Worm (Caenorhabditis elegans): ENCODE results near the gene pink-1.

pink-1 gene

ce11 chrII:5429522-5430257 lies 34.2 kb upstream of the pink-1 start, which contains the start of the genes F07F6.4 and F07F6.2:
Gene F07F6.4, minus strand, starts transcription at chrII:5429572.
Gene F07F6.2, plus strand, starts transcription at chrII:5430207.
- TF ChIP-seq dmd-4 (tag; optimal IDR thresholded peaks at IDR 0.05; ENCODE audit: borderline replicate concordance) (no peak), pqm-1 (tag; optimal IDR thresholded peaks at IDR 0.05) (no peak), mec-3 (tag; optimal IDR thresholded peaks at IDR 0.05; ENCODE audit: borderline replicate concordance) (no peak), ceh-24 (tag; optimal IDR thresholded peaks at IDR 0.05) (no peak), dve-1 (tag; optimal IDR thresholded peaks at IDR 0.05) (peak; percentile 3), ztf-16 (tag; optimal IDR thresholded peaks at IDR 0.05) (no peak), ceh-18 (tag; optimal IDR thresholded peaks at IDR 0.05) (no peak), lin-11 (tag; optimal IDR thresholded peaks at IDR 0.05) (no peak), sdc-2 (tag; optimal IDR thresholded peaks at IDR 0.05) (no peak), unc-42 (tag; optimal IDR thresholded peaks at IDR 0.05) (peak; percentile 35), unc-86 (tag; optimal IDR thresholded peaks at IDR 0.05) (no peak), eyg-1 (tag; optimal IDR thresholded peaks at IDR 0.05) (no peak), ttx-3 (tag; optimal IDR thresholded peaks at IDR 0.05) (no peak), F13H6.1 (tag; optimal IDR thresholded peaks at IDR 0.05) (no peak), fkh-10 (GFP tag; optimal IDR thresholded peaks at IDR 0.05) (no peak), unc-3 (GFP tag; conservative IDR thresholded peaks at IDR 0.05) (no peak), unc-3 (tag; optimal IDR thresholded peaks at IDR 0.05) (peak; percentile 19), ceh-48 (tag; optimal IDR thresholded peaks at IDR 0.05) (no peak), tbx-2 (tag; optimal IDR thresholded peaks at IDR 0.05) (peak; percentile 9), pax-1 (tag; optimal IDR thresholded peaks at IDR 0.05) (no peak)

- TF ChIP-seq nfya-1 (tag; optimal IDR thresholded peaks at IDR 0.05) (no peak), hlh-30 (tag; optimal IDR thresholded peaks at IDR 0.05; ENCODE audit: insufficient read depth) (no peak), ceh-6 (GFP tag; optimal IDR thresholded peaks at IDR 0.05) (no peak), lim-6 (tag; optimal IDR thresholded peaks at IDR 0.05) (no peak), ztf-16 (tag; optimal IDR thresholded peaks at IDR 0.05) (no peak), ceh-24 (tag; optimal IDR thresholded peaks at IDR 0.05) (no peak), npax-4 (tag; optimal IDR thresholded peaks at IDR 0.05) (no peak), nhr-232 (tag; optimal IDR thresholded peaks at IDR 0.05) (no peak), ceh-9 (tag; optimal IDR thresholded peaks at IDR 0.05) (no peak), C08G9.2 (tag; optimal IDR thresholded peaks at IDR 0.05) (no peak), dmd-4 (tag; optimal IDR thresholded peaks at IDR 0.05; ENCODE audit: borderline replicate concordance) (no peak), elt-2 (tag; optimal IDR thresholded peaks at IDR 0.05) (no peak), tbx-7 (tag; optimal IDR thresholded peaks at IDR 0.05) (no peak), ceh-30 (tag; optimal IDR thresholded peaks at IDR 0.05) (no peak), eyg-1 (tag; optimal IDR thresholded peaks at IDR 0.05) (no peak), syd-9 (tag; optimal IDR thresholded peaks at IDR 0.05) (no peak), C38D4.7 (GFP tag; optimal IDR thresholded peaks at IDR 0.05) (no peak), sox-2 (GFP tag; IDR thresholded peaks at IDR 0.05) (no peak), fkh-6 (tag; optimal IDR thresholded peaks at IDR 0.05) (no peak), zip-5 (tag; optimal IDR thresholded peaks at IDR 0.05) (no peak)
These were observed 31.0 kb upstream of the pink-1 start for ce11 chrII:5426470-5426869.

DNA sequence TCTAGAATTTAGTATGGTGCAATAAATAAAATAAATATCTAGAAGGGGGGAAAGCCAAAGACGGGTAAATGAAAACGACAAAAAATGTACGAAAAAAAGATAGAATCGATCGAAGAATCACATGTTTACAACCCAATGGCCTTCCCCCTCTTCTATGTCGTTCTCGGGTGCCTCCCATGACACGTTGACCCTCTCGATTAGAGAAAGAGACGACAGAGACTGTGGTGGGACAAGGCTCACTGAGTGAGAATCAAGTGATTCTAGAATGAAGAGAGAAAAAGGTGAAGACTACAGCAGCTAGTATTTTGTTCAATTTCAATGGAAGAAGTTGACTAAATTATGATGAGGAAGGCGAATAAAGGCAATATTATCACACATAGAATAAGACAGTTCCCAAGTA lies 30.6 kb upstream of the pink-1 start:
- no peak for TF ChIP-seq sdc-2 (tag; optimal IDR thresholded peaks at IDR 0.05)
- peak; percentile 74 for TF ChIP-seq elt-2 (tag; optimal IDR thresholded peaks at IDR 0.05)
- peak; percentile 95 for TF ChIP-seq hlh-30 (tag; optimal IDR thresholded peaks at IDR 0.05; ENCODE audit: insufficient read depth)
- TF ChIP-seq ceh-2 (tag; optimal IDR thresholded peaks at IDR 0.05) = no peak
- peak; percentile 33 for TF ChIP-seq unc-55 (GFP tag; optimal IDR thresholded peaks at IDR 0.05)
- peak; percentile 43 for TF ChIP-seq tbx-2 (tag; optimal IDR thresholded peaks at IDR 0.05)
- no peak for TF ChIP-seq ceh-9 (tag; optimal IDR thresholded peaks at IDR 0.05)
- peak; percentile 6 for TF ChIP-seq ceh-31 (tag; optimal IDR thresholded peaks at IDR 0.05)
- TF ChIP-seq ahr-1 (tag; optimal IDR thresholded peaks at IDR 0.05) = no peak
- TF ChIP-seq nfya-1 (tag; optimal IDR thresholded peaks at IDR 0.05) = peak; percentile 61
